Fruit fly (Drosophila melanogaster): ENCODE data around the gene CG7536.

dm6 chrX:18043691-18044090, 44.6 kb downstream of the CG7536 start, which contains the start of gene CG15373:
- TF ChIP-seq Hr39 (GFP tag; optimal IDR thresholded peaks at IDR 0.05) = no peak
- no peak for TF ChIP-seq OdsH (GFP tag; optimal IDR thresholded peaks at IDR 0.05)
- TF ChIP-seq CG6854 (GFP tag; optimal IDR thresholded peaks at IDR 0.05) = no peak
- TF ChIP-seq Hr38 (GFP tag; optimal IDR thresholded peaks at IDR 0.05) = no peak
